Worm (Caenorhabditis elegans) whole organism, L2 larva: ENCODE data around the gene fbxb-20.

Source experiments
- ama-1 ChIP-seq: fragments of 150-350 bp; optimal IDR thresholded peaks from 2 replicates; lab custom pipeline; 2018; ENCODE audit warnings: inconsistent platforms
- mab-5 ChIP-seq: fragments of 150-350 bp; optimal IDR thresholded peaks from 2 replicates; lab custom pipeline; 2014; ENCODE audit warnings: missing biosample characterization, missing genetic modification characterization
- nhr-129 ChIP-seq: fragments of 150-350 bp; optimal IDR thresholded peaks from 2 replicates; lab custom pipeline; 2014; ENCODE audit warnings: missing biosample characterization, missing genetic modification characterization
- nhr-23 ChIP-seq: fragments of 150-350 bp; optimal IDR thresholded peaks from 2 replicates; lab custom pipeline; 2014; ENCODE audit warnings: missing biosample characterization, missing genetic modification reagents, missing genetic modification characterization
- nhr-25 ChIP-seq: fragments of 150-350 bp; sonication (generic microtip); optimal IDR thresholded peaks from 3 replicates; lab custom pipeline; 2014; ENCODE audit warnings: missing biosample characterization, missing genetic modification characterization
- skn-1 ChIP-seq: sonication (generic microtip); optimal IDR thresholded peaks from 2 replicates; lab custom pipeline; 2017; ENCODE audit warnings: missing biosample characterization, missing genetic modification characterization
- unc-39 ChIP-seq: fragments of 150-350 bp; optimal IDR thresholded peaks from 2 replicates; lab custom pipeline; 2014; ENCODE audit warnings: missing biosample characterization, missing genetic modification characterization
- ztf-4 ChIP-seq: fragments of 150-350 bp; optimal IDR thresholded peaks from 2 replicates; lab custom pipeline; 2014; ENCODE audit warnings: missing biosample characterization, missing genetic modification characterization

DNA sequence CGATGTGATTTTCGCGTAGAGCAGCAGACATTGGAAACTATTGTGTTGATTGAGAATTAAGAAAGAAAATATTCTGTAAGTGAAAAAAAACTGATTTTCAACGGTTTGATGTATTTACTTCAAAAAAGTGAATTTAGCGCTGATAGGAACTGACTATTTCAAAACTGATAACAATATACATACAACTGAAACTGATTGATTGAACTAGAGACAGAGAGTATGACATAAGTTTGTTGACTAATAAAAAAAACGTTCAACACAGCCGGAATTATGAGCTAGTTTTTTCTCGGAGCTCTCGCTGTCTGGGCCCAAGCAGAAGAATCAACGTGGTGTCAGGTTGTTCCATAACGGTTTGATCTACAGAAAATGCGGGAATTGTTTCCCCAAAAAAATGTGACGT is 36.4 kb downstream of the fbxb-20 start, which contains the start of gene fbxa-164:
- TF ChIP-seq ama-1 = no peak
- TF ChIP-seq nhr-129 (tag; lab: Kevin White, UChicago) = no peak
- TF ChIP-seq nhr-23 (tag; lab: Kevin White, UChicago) = no peak
- TF ChIP-seq skn-1 (tag; lab: Kevin White, UChicago) = no peak
- TF ChIP-seq nhr-25 (tag; lab: Kevin White, UChicago) = no peak
- no peak for TF ChIP-seq ztf-4 (tag; lab: Kevin White, UChicago)
- TF ChIP-seq mab-5 (tag; lab: Kevin White, UChicago) = no peak
- no peak for TF ChIP-seq unc-39 (tag; lab: Kevin White, UChicago)
